Worm (Caenorhabditis elegans) whole organism, young adult: ENCODE data around the gene Y48G9A.6.

ENCODE experiments used
- B0019.2 ChIP-seq: fragments of 200-800 bp; sonication (Bioruptor generic); conservative IDR thresholded peaks from 2 replicates; pipeline ENCODE4 v1.3.6; 2022; ENCODE audit warnings: missing genetic modification reagents, missing genetic modification characterization, missing compliant biosample characterization
- C17E4.6 ChIP-seq: fragments of 200-800 bp; sonication (Bioruptor generic); IDR thresholded peaks from 2 replicates; pipeline ENCODE4 v1.3.6; 2022; ENCODE audit warnings: missing genetic modification reagents, missing genetic modification characterization, missing compliant biosample characterization
- D2030.7 ChIP-seq: fragments of 200-800 bp; sonication (Bioruptor generic); IDR thresholded peaks from 2 replicates; pipeline ENCODE4 v1.3.6; 2022; ENCODE audit warnings: missing genetic modification reagents, missing genetic modification characterization, missing compliant biosample characterization
- F23B12.7 ChIP-seq: sonication (generic microtip); optimal IDR thresholded peaks from 2 replicates; lab custom pipeline; 2017; ENCODE audit warnings: missing genetic modification characterization, mild to moderate bottlenecking, missing compliant biosample characterization, antibody characterized with exemption, moderate library complexity; ENCODE audit not compliant: insufficient read depth
- F33H1.4 ChIP-seq: fragments of 200-800 bp; sonication (Bioruptor generic); IDR thresholded peaks from 2 replicates; pipeline ENCODE4 v1.3.6; 2022; ENCODE audit warnings: missing genetic modification reagents, missing genetic modification characterization, missing compliant biosample characterization
- F39B2.1 ChIP-seq: fragments of 200-800 bp; sonication (Bioruptor generic); IDR thresholded peaks from 2 replicates; pipeline ENCODE4 v1.3.6; 2022; ENCODE audit warnings: missing genetic modification reagents, missing genetic modification characterization, missing compliant biosample characterization
- F49E8.2 ChIP-seq: sonication (generic microtip); optimal IDR thresholded peaks from 3 replicates; lab custom pipeline; 2017; ENCODE audit warnings: missing genetic modification characterization, mild to moderate bottlenecking, missing compliant biosample characterization, antibody characterized with exemption, moderate library complexity; ENCODE audit not compliant: insufficient read depth
- K12H6.12 ChIP-seq: fragments of 200-800 bp; sonication (Bioruptor generic); optimal IDR thresholded peaks from 2 replicates; lab custom pipeline; 2018; ENCODE audit warnings: mild to moderate bottlenecking, missing genetic modification characterization, missing compliant biosample characterization
- T26A5.8 ChIP-seq: sonication (generic microtip); optimal IDR thresholded peaks from 2 replicates; lab custom pipeline; 2016; ENCODE audit warnings: missing genetic modification characterization, missing compliant biosample characterization
- Y53F4B.3 ChIP-seq: fragments of 200-800 bp; sonication (Bioruptor generic); IDR thresholded peaks from 2 replicates; pipeline ENCODE4 v1.3.6; 2022; ENCODE audit warnings: missing genetic modification reagents, missing genetic modification characterization, missing compliant biosample characterization
- Y53G8AR.9 ChIP-seq: fragments of 200-800 bp; sonication (Bioruptor generic); conservative IDR thresholded peaks from 2 replicates; pipeline ENCODE4 v1.3.6; 2022; ENCODE audit warnings: missing genetic modification reagents, missing genetic modification characterization, missing compliant biosample characterization
- Y67H2A.10 ChIP-seq: fragments of 200-800 bp; sonication (Bioruptor generic); conservative IDR thresholded peaks from 2 replicates; pipeline ENCODE4 v1.3.6; 2022; ENCODE audit warnings: missing genetic modification reagents, missing genetic modification characterization, missing compliant biosample characterization
- Y79H2A.3 ChIP-seq: fragments of 200-800 bp; sonication (Bioruptor generic); conservative IDR thresholded peaks from 2 replicates; pipeline ENCODE4 v1.3.6; 2022; ENCODE audit warnings: missing genetic modification reagents, missing genetic modification characterization, missing compliant biosample characterization
- Y95B8A.8 ChIP-seq: fragments of 200-800 bp; sonication (Bioruptor generic); IDR thresholded peaks from 2 replicates; pipeline ENCODE4 v1.3.6; 2022; ENCODE audit warnings: missing genetic modification reagents, missing genetic modification characterization, missing compliant biosample characterization
- atf-7 ChIP-seq: sonication (generic microtip); optimal IDR thresholded peaks from 2 replicates; lab custom pipeline; 2017; ENCODE audit warnings: mild to moderate bottlenecking, missing genetic modification characterization, missing compliant biosample characterization
- attf-3 ChIP-seq: fragments of 200-800 bp; sonication (Bioruptor generic); conservative IDR thresholded peaks from 2 replicates; pipeline ENCODE4 v1.3.6; 2022; ENCODE audit warnings: missing genetic modification reagents, missing genetic modification characterization, missing compliant biosample characterization
- bed-2 ChIP-seq: fragments of 200-800 bp; sonication (Bioruptor generic); IDR thresholded peaks from 2 replicates; pipeline ENCODE4 v1.3.6; 2022; ENCODE audit warnings: missing genetic modification reagents, missing genetic modification characterization, missing compliant biosample characterization
- ccch-3 ChIP-seq: fragments of 200-800 bp; sonication (Bioruptor generic); optimal IDR thresholded peaks from 2 replicates; lab custom pipeline; 2018; ENCODE audit warnings: mild to moderate bottlenecking, missing genetic modification characterization, missing compliant biosample characterization
- cebp-2 ChIP-seq: fragments of 200-800 bp; sonication (Bioruptor generic); IDR thresholded peaks from 2 replicates; pipeline ENCODE4 v1.3.6; 2022; ENCODE audit warnings: missing genetic modification characterization, missing compliant biosample characterization
- ceh-58 ChIP-seq: fragments of 200-800 bp; sonication (Bioruptor generic); IDR thresholded peaks from 2 replicates; pipeline ENCODE4 v1.3.6; 2022; ENCODE audit warnings: missing genetic modification characterization, missing compliant biosample characterization
- chd-7 ChIP-seq: sonication (generic microtip); optimal IDR thresholded peaks from 2 replicates; lab custom pipeline; 2016; ENCODE audit warnings: mild to moderate bottlenecking, missing genetic modification characterization, moderate library complexity, missing compliant biosample characterization
- dox-1 ChIP-seq: fragments of 200-800 bp; sonication (Bioruptor generic); IDR thresholded peaks from 2 replicates; pipeline ENCODE4 v1.3.6; 2022; ENCODE audit warnings: missing genetic modification reagents, missing genetic modification characterization, missing compliant biosample characterization
- dpl-1 ChIP-seq: fragments of 150-350 bp; optimal IDR thresholded peaks from 2 replicates; lab custom pipeline; 2014; ENCODE audit warnings: missing biosample characterization, missing genetic modification reagents, missing genetic modification characterization
- efl-1 ChIP-seq: fragments of 150-350 bp; optimal IDR thresholded peaks from 2 replicates; lab custom pipeline; 2014; ENCODE audit warnings: missing biosample characterization, missing genetic modification reagents, missing genetic modification characterization
- egl-18 ChIP-seq: fragments of 200-800 bp; sonication (Bioruptor generic); IDR thresholded peaks from 2 replicates; pipeline ENCODE4 v1.3.6; 2022; ENCODE audit warnings: missing genetic modification reagents, missing genetic modification characterization, missing compliant biosample characterization
- him-1 ChIP-seq: sonication (generic microtip); optimal IDR thresholded peaks from 2 replicates; lab custom pipeline; 2016; ENCODE audit warnings: missing genotype, missing genetic modification reagents, missing genetic modification characterization, missing compliant biosample characterization
- hrde-1 ChIP-seq: sonication (generic microtip); optimal IDR thresholded peaks from 2 replicates; lab custom pipeline; 2016; ENCODE audit warnings: missing genetic modification characterization, mild to moderate bottlenecking, missing compliant biosample characterization, moderate library complexity, missing genotype, missing genetic modification reagents, borderline replicate concordance
- lag-1 ChIP-seq: fragments of 200-800 bp; sonication (Bioruptor generic); IDR thresholded peaks from 2 replicates; pipeline ENCODE4 v1.3.6; 2022; ENCODE audit warnings: missing genetic modification reagents, missing genetic modification characterization, missing compliant biosample characterization
- let-607 ChIP-seq, 2 experiments: fragments of 200-800 bp in 1 of 2; sonication (Bioruptor generic) in 1 of 2; sonication (generic microtip) in 1 of 2; optimal IDR thresholded peaks; 2 replicates each; lab custom pipeline; 2016 to 2018; ENCODE audit warnings: mild to moderate bottlenecking in 2 of 2, missing compliant biosample characterization in 2 of 2, missing genetic modification characterization in 2 of 2, moderate library complexity in 2 of 2, missing genotype in 1 of 2
- lin-26 ChIP-seq: fragments of 200-800 bp; sonication (Bioruptor generic); IDR thresholded peaks from 2 replicates; pipeline ENCODE4 v1.3.6; 2022; ENCODE audit warnings: missing genetic modification reagents, missing genetic modification characterization, missing compliant biosample characterization
- lin-40 ChIP-seq: sonication (generic microtip); optimal IDR thresholded peaks from 2 replicates; lab custom pipeline; 2016; ENCODE audit warnings: missing genetic modification characterization, mild to moderate bottlenecking, missing compliant biosample characterization, missing genotype, missing genetic modification reagents
- lin-54 ChIP-seq: fragments of 200-800 bp; sonication (Bioruptor generic); optimal IDR thresholded peaks from 2 replicates; lab custom pipeline; 2018; ENCODE audit warnings: mild to moderate bottlenecking, missing genetic modification characterization, missing compliant biosample characterization
- lsl-1 ChIP-seq: fragments of 200-800 bp; sonication (Bioruptor generic); optimal IDR thresholded peaks from 2 replicates; lab custom pipeline; 2018; ENCODE audit warnings: mild to moderate bottlenecking, missing genetic modification characterization, moderate library complexity, missing compliant biosample characterization
- madf-10 ChIP-seq: sonication (generic microtip); optimal IDR thresholded peaks from 2 replicates; lab custom pipeline; 2016; ENCODE audit warnings: mild to moderate bottlenecking, missing genetic modification characterization, missing compliant biosample characterization
- madf-8 ChIP-seq: fragments of 200-800 bp; sonication (Bioruptor generic); conservative IDR thresholded peaks from 2 replicates; pipeline ENCODE4 v1.3.6; 2022; ENCODE audit warnings: missing genetic modification reagents, missing genetic modification characterization, missing compliant biosample characterization
- mcd-1 ChIP-seq: fragments of 200-800 bp; sonication (Bioruptor generic); IDR thresholded peaks from 2 replicates; pipeline ENCODE4 v1.3.6; 2022; ENCODE audit warnings: missing genetic modification reagents, missing genetic modification characterization, missing compliant biosample characterization
- mxl-1 ChIP-seq: sonication (generic microtip); optimal IDR thresholded peaks from 2 replicates; lab custom pipeline; 2016; ENCODE audit warnings: missing genetic modification characterization, missing compliant biosample characterization
- nhr-120 ChIP-seq: fragments of 200-800 bp; sonication (Bioruptor generic); IDR thresholded peaks from 2 replicates; pipeline ENCODE4 v1.3.6; 2022; ENCODE audit warnings: missing genetic modification characterization, missing compliant biosample characterization
- nhr-179 ChIP-seq: sonication (generic microtip); optimal IDR thresholded peaks from 2 replicates; lab custom pipeline; 2016; ENCODE audit warnings: mild to moderate bottlenecking, missing genetic modification characterization, missing compliant biosample characterization
- nhr-80 ChIP-seq: sonication (generic microtip); optimal IDR thresholded peaks from 2 replicates; lab custom pipeline; 2016; ENCODE audit warnings: missing genetic modification characterization, missing compliant biosample characterization
- pha-4 ChIP-seq: fragments of 150-350 bp; sonication (generic microtip); optimal IDR thresholded peaks from 2 replicates; lab custom pipeline; 2014; ENCODE audit warnings: missing biosample characterization, missing genetic modification reagents, missing genetic modification characterization
- snpc-3.4 ChIP-seq: sonication (generic microtip); optimal IDR thresholded peaks from 2 replicates; lab custom pipeline; 2017; ENCODE audit warnings: missing genetic modification characterization, mild to moderate bottlenecking, missing compliant biosample characterization, antibody characterized with exemption, moderate library complexity, missing genotype, missing genetic modification reagents
- tbp1 ChIP-seq: fragments of 200-800 bp; sonication (Bioruptor generic); optimal IDR thresholded peaks from 2 replicates; lab custom pipeline; 2018; ENCODE audit warnings: mild to moderate bottlenecking, missing genetic modification characterization, missing compliant biosample characterization
- tbx-9 ChIP-seq: sonication (generic microtip); optimal IDR thresholded peaks from 2 replicates; lab custom pipeline; 2016; ENCODE audit warnings: borderline replicate concordance, missing genetic modification characterization, inconsistent platforms, missing compliant biosample characterization
- xnd-1 ChIP-seq: sonication (generic microtip); optimal IDR thresholded peaks from 2 replicates; lab custom pipeline; 2016; ENCODE audit warnings: missing genotype, missing genetic modification reagents, missing genetic modification characterization, missing compliant biosample characterization
- zim-3 ChIP-seq: sonication (generic microtip); optimal IDR thresholded peaks from 2 replicates; lab custom pipeline; 2017; ENCODE audit warnings: mild to moderate bottlenecking, missing genetic modification characterization, moderate library complexity, missing compliant biosample characterization
- ztf-25 ChIP-seq: fragments of 200-800 bp; sonication (Bioruptor generic); IDR thresholded peaks from 2 replicates; pipeline ENCODE4 v1.3.6; 2022; ENCODE audit warnings: missing genetic modification reagents, missing genetic modification characterization, missing compliant biosample characterization
- ztf-26 ChIP-seq: sonication (generic microtip); optimal IDR thresholded peaks from 2 replicates; lab custom pipeline; 2017; ENCODE audit warnings: missing genetic modification characterization, missing compliant biosample characterization

Y48G9A.6 gene

ce11 chrIII:2110249-2110648, 7.4 kb upstream of the Y48G9A.6 start, which contains the start of gene Y48G9A.7:
Gene Y48G9A.7, plus strand, starts transcription at chrIII:2110549.
- TF ChIP-seq C17E4.6 (no peak), zim-3 (no peak), let-607 (tag; optimal IDR thresholded peaks at IDR 0.05; lab: Kevin White, UChicago) (no peak), F39B2.1 (GFP tag; lab: Robert Waterston, UW) (no peak), nhr-179 (tag; lab: Kevin White, UChicago) (no peak), Y79H2A.3 (GFP tag; lab: Robert Waterston, UW) (no peak), lin-40 (tag; lab: Kevin White, UChicago) (no peak), tbp1 (GFP tag; lab: Kevin White, UChicago) (no peak), chd-7 (tag; lab: Kevin White, UChicago) (no peak), egl-18 (GFP tag; lab: Robert Waterston, UW) (no peak), lag-1 (GFP tag; lab: Robert Waterston, UW) (no peak), mxl-1 (tag; lab: Kevin White, UChicago) (no peak)

ce11 chrIII:2111376-2111775, 6.3 kb upstream of the Y48G9A.6 start:
- TF ChIP-seq Y53F4B.3 (GFP tag; lab: Robert Waterston, UW) (no peak), him-1 (tag; lab: Kevin White, UChicago) (no peak), lsl-1 (GFP tag; lab: Kevin White, UChicago) (peak; percentile 36), F23B12.7 (tag; lab: Kevin White, UChicago) (no peak), madf-8 (GFP tag; lab: Robert Waterston, UW) (no peak), mcd-1 (peak; percentile 84), ceh-58 (GFP tag; lab: Robert Waterston, UW) (no peak), madf-10 (tag; lab: Kevin White, UChicago) (no peak), cebp-2 (GFP tag; lab: Robert Waterston, UW) (no peak), Y79H2A.3 (GFP tag; lab: Robert Waterston, UW) (no peak), F33H1.4 (GFP tag; lab: Robert Waterston, UW) (peak; percentile 41; the same call in 1 of the 2 replicates), ztf-26 (tag; lab: Kevin White, UChicago) (no peak), B0019.2 (GFP tag; lab: Robert Waterston, UW) (no peak), D2030.7 (GFP tag; lab: Robert Waterston, UW) (peak; percentile 13; the same call in 1 of the 2 replicates), lin-26 (GFP tag; lab: Robert Waterston, UW) (no peak), K12H6.12 (no peak), Y67H2A.10 (GFP tag; lab: Robert Waterston, UW) (no peak), nhr-120 (no peak), dpl-1 (GFP tag; lab: Kevin White, UChicago) (no peak), dox-1 (GFP tag; lab: Robert Waterston, UW) (no peak), atf-7 (no peak), nhr-80 (tag; lab: Kevin White, UChicago) (no peak), F49E8.2 (tag; lab: Kevin White, UChicago) (no peak), Y95B8A.8 (GFP tag; lab: Robert Waterston, UW) (no peak), lin-54 (peak; percentile 79), xnd-1 (peak; percentile 15), snpc-3.4 (tag; lab: Kevin White, UChicago) (no peak), Y53G8AR.9 (GFP tag; lab: Robert Waterston, UW) (no peak), ccch-3 (no peak), ztf-25 (no peak), T26A5.8 (no peak), attf-3 (GFP tag; lab: Robert Waterston, UW) (no peak), hrde-1 (tag; lab: Kevin White, UChicago) (no peak), tbx-9 (no peak), efl-1 (GFP tag; lab: Kevin White, UChicago) (peak; percentile 61), pha-4 (tag; lab: Kevin White, UChicago) (no peak), bed-2 (GFP tag; lab: Robert Waterston, UW) (no peak)
